Fruit fly (Drosophila melanogaster) whole organism, embryonic: ENCODE data around the gene CG33127.

Experiments
- Abd-B ChIP-seq: fragments of 200-800 bp; sonication (Bioruptor generic); optimal IDR thresholded peaks from 2 replicates; lab custom pipeline; 2018; ENCODE audit warnings: missing biosample characterization, mild to moderate bottlenecking, missing genetic modification characterization, moderate library complexity
- CG10209 ChIP-seq: fragments of 200-800 bp; sonication (Bioruptor generic); optimal IDR thresholded peaks from 3 replicates; lab custom pipeline; 2017; ENCODE audit warnings: missing biosample characterization, mild to moderate bottlenecking, missing genetic modification characterization, missing genetic modification reagents
- CG11085 ChIP-seq: fragments of 200-800 bp; sonication (Bioruptor generic); IDR thresholded peaks from 2 replicates; pipeline ENCODE4 v1.3.6; 2022; ENCODE audit warnings: missing biosample characterization, missing genetic modification characterization
- CG1832 ChIP-seq: fragments of 200-800 bp; sonication (Bioruptor generic); optimal IDR thresholded peaks from 2 replicates; lab custom pipeline; 2017; ENCODE audit warnings: missing biosample characterization, mild to moderate bottlenecking, missing genetic modification characterization, inconsistent platforms
- CG18764 ChIP-seq: fragments of 200-800 bp; sonication (Bioruptor generic); optimal IDR thresholded peaks from 3 replicates; lab custom pipeline; 2016; ENCODE audit warnings: missing biosample characterization, missing genetic modification characterization
- CG6854 ChIP-seq: fragments of 200-800 bp; sonication (Bioruptor generic); optimal IDR thresholded peaks from 3 replicates; lab custom pipeline; 2017; ENCODE audit warnings: missing biosample characterization, mild to moderate bottlenecking, missing genetic modification characterization
- Fer1 ChIP-seq: fragments of 200-800 bp; sonication (Bioruptor generic); optimal IDR thresholded peaks from 2 replicates; lab custom pipeline; 2017; ENCODE audit warnings: missing biosample characterization, mild to moderate bottlenecking, missing genetic modification characterization
- Jarid2 ChIP-seq: fragments of 200-800 bp; sonication (Bioruptor generic); optimal IDR thresholded peaks from 3 replicates; lab custom pipeline; 2017; ENCODE audit warnings: mild to moderate bottlenecking, missing biosample characterization, missing genetic modification reagents, missing genetic modification characterization
- Mes4 ChIP-seq: fragments of 200-800 bp; sonication (Bioruptor generic); optimal IDR thresholded peaks from 2 replicates; lab custom pipeline; 2016; ENCODE audit warnings: missing biosample characterization, missing genetic modification characterization
- YL-1 ChIP-seq: fragments of 200-800 bp; sonication (Bioruptor generic); optimal IDR thresholded peaks from 3 replicates; lab custom pipeline; 2017; ENCODE audit warnings: missing biosample characterization, mild to moderate bottlenecking, missing genetic modification characterization
- br ChIP-seq: fragments of >200 bp; optimal IDR thresholded peaks from 2 replicates; lab custom pipeline; 2017
- fd3F ChIP-seq: fragments of 200-800 bp; sonication (Bioruptor generic); optimal IDR thresholded peaks from 2 replicates; lab custom pipeline; 2018; ENCODE audit warnings: missing biosample characterization, mild to moderate bottlenecking, missing genetic modification characterization, moderate library complexity
- wor ChIP-seq: fragments of 200-800 bp; sonication (Bioruptor generic); IDR thresholded peaks from 2 replicates; pipeline ENCODE4 v1.3.6; 2022; ENCODE audit warnings: missing biosample characterization, missing genetic modification characterization

DNA sequence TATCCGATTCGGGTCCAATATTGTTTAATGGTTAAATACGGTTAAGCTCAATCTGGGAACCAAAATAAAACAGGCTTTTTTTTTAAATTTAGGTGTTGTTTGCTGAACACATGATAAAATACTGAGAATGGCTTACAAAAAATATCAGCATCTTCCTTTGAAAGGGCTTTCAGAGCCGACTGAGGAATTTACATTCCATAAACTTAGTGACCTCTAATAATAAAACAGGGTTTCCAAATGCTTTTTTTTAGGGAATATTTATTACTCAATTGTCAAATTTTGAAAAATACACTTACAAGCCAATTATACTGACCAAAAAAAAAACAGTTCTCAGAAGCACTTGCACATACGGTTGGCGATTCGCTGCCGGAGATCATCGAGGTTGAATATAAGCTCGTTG, 7.8 kb downstream of the CG33127 start, which contains the start of gene CG43755:
- TF ChIP-seq Jarid2 (no peak), wor (no peak), Abd-B (GFP tag; lab: Kevin White, UChicago) (no peak), CG1832 (GFP tag; lab: Kevin White, UChicago) (no peak), CG10209 (GFP tag; lab: Kevin White, UChicago) (no peak), CG18764 (GFP tag; lab: Kevin White, UChicago) (no peak), CG6854 (GFP tag; lab: Kevin White, UChicago) (no peak), fd3F (no peak), CG11085 (no peak), YL-1 (GFP tag; lab: Kevin White, UChicago) (no peak), br (lab: Kevin White, UChicago) (no peak), Mes4 (GFP tag; lab: Kevin White, UChicago) (no peak), Fer1 (no peak)
